Fruit fly (Drosophila melanogaster) whole organism, prepupa: ENCODE measurements around the gene Targ3.

Source experiments
- CG3032 ChIP-seq: fragments of 200-800 bp; optimal IDR thresholded peaks from 2 replicates; lab custom pipeline; 2019; ENCODE audit warnings: missing biosample characterization, mild to moderate bottlenecking, missing genetic modification characterization, moderate library complexity
- CG4318 ChIP-seq: fragments of 200-800 bp; sonication (Bioruptor generic); optimal IDR thresholded peaks from 3 replicates; lab custom pipeline; 2017; ENCODE audit warnings: missing biosample characterization, mild to moderate bottlenecking, missing genetic modification characterization
- CG7368 ChIP-seq: fragments of 200-800 bp; sonication (Bioruptor generic); optimal IDR thresholded peaks from 3 replicates; lab custom pipeline; 2016; ENCODE audit warnings: missing biosample characterization, missing genetic modification characterization
- OdsH ChIP-seq: fragments of 200-800 bp; sonication (Bioruptor generic); optimal IDR thresholded peaks from 3 replicates; lab custom pipeline; 2016; ENCODE audit warnings: missing biosample characterization, missing genetic modification characterization
- dsx ChIP-seq: fragments of 200-800 bp; optimal IDR thresholded peaks from 3 replicates; lab custom pipeline; 2019; ENCODE audit warnings: missing biosample characterization, mild to moderate bottlenecking, missing genetic modification characterization, moderate library complexity; ENCODE audit not compliant: poor library complexity, severe bottlenecking
- fd85E ChIP-seq: fragments of 200-800 bp; sonication (Bioruptor generic); optimal IDR thresholded peaks from 3 replicates; lab custom pipeline; 2016; ENCODE audit warnings: missing biosample characterization, missing genetic modification characterization
- pdm3 ChIP-seq: fragments of 200-800 bp; sonication (Bioruptor generic); optimal IDR thresholded peaks from 3 replicates; lab custom pipeline; 2016; ENCODE audit warnings: missing biosample characterization, missing genetic modification characterization
- salr ChIP-seq, 2 experiments: fragments of 200-800 bp; sonication (Bioruptor generic); optimal IDR thresholded peaks; 3 replicates each; lab custom pipeline; 2016 to 2018; ENCODE audit warnings: missing biosample characterization in 2 of 2, missing genetic modification characterization in 2 of 2, mild to moderate bottlenecking in 1 of 2
- spab ChIP-seq: fragments of 200-800 bp; sonication (Bioruptor generic); optimal IDR thresholded peaks from 2 replicates; lab custom pipeline; 2017; ENCODE audit warnings: missing biosample characterization, mild to moderate bottlenecking, missing genetic modification characterization, missing genetic modification reagents

- TF ChIP-seq pdm3 = no peak
- TF ChIP-seq CG7368 = no peak
- TF ChIP-seq fd85E (GFP tag; lab: Kevin White, UChicago) = no peak
- no peak for TF ChIP-seq spab (GFP tag; lab: Kevin White, UChicago)
- TF ChIP-seq OdsH = no peak
- peak; percentile 46 for TF ChIP-seq dsx (GFP tag; lab: Kevin White, UChicago)
- TF ChIP-seq CG3032 (tag; lab: Kevin White, UChicago) = no peak
- TF ChIP-seq CG4318 (GFP tag; lab: Kevin White, UChicago) = no peak
- no peak for TF ChIP-seq salr (GFP tag; optimal IDR thresholded peaks at IDR 0.05; lab: Kevin White, UChicago)
Observed at dm6 chr3L:21216697-21217291, 20.2 kb downstream of the Targ3 start, which contains the start of the genes Trmt112 and Ilk.
